Worm (Caenorhabditis elegans) whole organism, L2 larva: ENCODE results near the gene Y57G11C.42.

ENCODE experiments used
- alr-1 ChIP-seq: fragments of 150-350 bp; optimal IDR thresholded peaks from 2 replicates; lab custom pipeline; 2014; ENCODE audit warnings: missing biosample characterization, missing genetic modification characterization
- aly-2 ChIP-seq: fragments of 150-350 bp; optimal IDR thresholded peaks from 2 replicates; lab custom pipeline; 2014; ENCODE audit warnings: missing biosample characterization, missing genetic modification characterization
- ama-1 ChIP-seq: fragments of 150-350 bp; optimal IDR thresholded peaks from 2 replicates; lab custom pipeline; 2018; ENCODE audit warnings: inconsistent platforms
- elt-3 ChIP-seq: sonication (generic microtip); optimal IDR thresholded peaks from 2 replicates; lab custom pipeline; 2017; ENCODE audit warnings: missing biosample characterization, missing genetic modification characterization
- fos-1 ChIP-seq: fragments of 150-350 bp; optimal IDR thresholded peaks from 2 replicates; lab custom pipeline; 2014; ENCODE audit warnings: missing biosample characterization, missing genetic modification characterization
- lsy-2 ChIP-seq, 2 experiments: fragments of 150-350 bp in 1 of 2; sonication (generic microtip) in 1 of 2; optimal IDR thresholded peaks; 2 replicates each; lab custom pipeline; 2014 to 2017; ENCODE audit warnings: missing biosample characterization in 2 of 2, missing genetic modification characterization in 2 of 2
- nhr-10 ChIP-seq: sonication (generic microtip); optimal IDR thresholded peaks from 2 replicates; lab custom pipeline; 2017; ENCODE audit warnings: missing biosample characterization, missing genetic modification characterization
- nhr-23 ChIP-seq: fragments of 150-350 bp; optimal IDR thresholded peaks from 2 replicates; lab custom pipeline; 2014; ENCODE audit warnings: missing biosample characterization, missing genetic modification reagents, missing genetic modification characterization
- nhr-25 ChIP-seq: fragments of 150-350 bp; sonication (generic microtip); optimal IDR thresholded peaks from 3 replicates; lab custom pipeline; 2014; ENCODE audit warnings: missing biosample characterization, missing genetic modification characterization
- sem-4 ChIP-seq: fragments of 150-350 bp; optimal IDR thresholded peaks from 2 replicates; lab custom pipeline; 2014; ENCODE audit warnings: missing biosample characterization, missing genetic modification reagents, missing genetic modification characterization
- skn-1 ChIP-seq: sonication (generic microtip); optimal IDR thresholded peaks from 2 replicates; lab custom pipeline; 2017; ENCODE audit warnings: missing biosample characterization, missing genetic modification characterization
- unc-55 ChIP-seq: fragments of 150-350 bp; sonication (generic microtip); optimal IDR thresholded peaks from 3 replicates; lab custom pipeline; 2014; ENCODE audit warnings: missing biosample characterization, missing genetic modification reagents, missing genetic modification characterization
- ztf-11 ChIP-seq: sonication (generic microtip); optimal IDR thresholded peaks from 2 replicates; lab custom pipeline; 2017; ENCODE audit warnings: missing biosample characterization, missing genetic modification characterization

DNA sequence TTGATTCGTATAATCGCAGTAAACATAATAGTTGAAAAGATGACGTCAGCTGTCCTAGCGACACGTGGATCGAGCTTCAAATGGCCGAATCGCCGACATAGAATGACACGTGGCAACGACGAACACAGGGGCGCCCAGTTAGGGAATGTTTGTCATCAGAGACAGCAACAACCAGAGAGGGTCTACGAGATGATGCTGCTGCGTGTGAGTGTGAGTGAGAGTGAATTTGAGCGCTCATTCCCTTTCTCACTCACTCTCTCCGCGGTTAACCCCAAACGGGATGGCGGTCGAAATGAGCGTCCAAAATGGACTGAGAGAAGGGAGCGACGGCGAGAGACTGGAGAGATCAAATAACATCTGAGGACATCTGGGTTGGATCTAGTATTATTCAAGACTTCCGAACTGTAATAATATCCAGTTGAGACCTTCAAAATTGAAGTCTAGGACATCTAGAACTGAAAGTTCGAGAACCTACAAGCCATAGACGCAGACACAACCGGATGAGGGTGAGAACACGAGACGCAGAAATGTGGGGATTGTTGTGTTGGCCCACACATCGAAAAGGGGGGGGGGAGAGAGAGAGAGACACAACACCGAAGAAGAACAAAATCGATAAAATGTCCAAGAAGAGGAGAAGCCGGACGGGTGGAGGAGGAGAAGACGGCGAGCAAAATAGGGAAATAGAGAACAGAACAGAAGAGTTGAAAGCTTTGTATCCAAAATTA, 65.7 kb downstream of the Y57G11C.42 start:
- no peak for TF ChIP-seq alr-1 (tag; lab: Kevin White, UChicago)
- peak; percentile 68 for TF ChIP-seq unc-55 (GFP tag; lab: Kevin White, UChicago)
- TF ChIP-seq lsy-2 (tag; optimal IDR thresholded peaks at IDR 0.05; lab: Kevin White, UChicago), result peak; percentile 4 to 47
- TF ChIP-seq ztf-11, result no peak
- no peak for TF ChIP-seq nhr-10 (tag; lab: Kevin White, UChicago)
- TF ChIP-seq fos-1 (tag; lab: Kevin White, UChicago), result peak; percentile 50
- no peak for TF ChIP-seq skn-1
- TF ChIP-seq nhr-23 (tag; lab: Kevin White, UChicago), result no peak
- TF ChIP-seq elt-3 (tag; lab: Kevin White, UChicago), result no peak
- peak; percentile 38 for TF ChIP-seq sem-4 (tag; lab: Kevin White, UChicago)
- no peak for TF ChIP-seq ama-1 (lab: Kevin White, UChicago)
- peak; percentile 65 for TF ChIP-seq nhr-25
- TF ChIP-seq aly-2 (tag; lab: Kevin White, UChicago), result no peak
